Fruit fly (Drosophila melanogaster): Measurements from ENCODE around the gene Clk.

Gene Clk

dm6 chr3L:7815956-7816355 lies 40.6 kb upstream of the Clk start:
- TF ChIP-seq CG8159 (tag; optimal IDR thresholded peaks at IDR 0.05) = no peak
- 0 out of 2 replicates have a peak, but pooled peaks have one; percentile 4 for TF ChIP-seq CG32121 (GFP tag; IDR thresholded peaks at IDR 0.05)

dm6 chr3L:7813422-7813821 lies 38.0 kb upstream of the Clk start:
- TF ChIP-seq CG34367 (tag; optimal IDR thresholded peaks at IDR 0.05) = no peak
- no peak for TF ChIP-seq CG12605 (GFP tag; IDR thresholded peaks at IDR 0.05)
- TF ChIP-seq D1 (tag; optimal IDR thresholded peaks at IDR 0.05) = peak; percentile 58
- no peak for TF ChIP-seq CG13204 (GFP tag; optimal IDR thresholded peaks at IDR 0.05)

- TF ChIP-seq CG8301 (tag; optimal IDR thresholded peaks at IDR 0.05) (no peak), CG4496 (GFP tag; IDR thresholded peaks at IDR 0.05) (no peak)
These were observed 36.2 kb upstream of the Clk start for dm6 chr3L:7811594-7811993.

- TF ChIP-seq gl (tag; optimal IDR thresholded peaks at IDR 0.05) (no peak), CG8159 (tag; optimal IDR thresholded peaks at IDR 0.05) (no peak), CG14655 (GFP tag; optimal IDR thresholded peaks at IDR 0.05) (no peak)
These were observed 35.5 kb upstream of the Clk start for dm6 chr3L:7810924-7811323.

dm6 chr3L:7810426-7810825 lies 35.0 kb upstream of the Clk start:
- TF ChIP-seq CG8301 (tag; optimal IDR thresholded peaks at IDR 0.05) (no peak), fd96Ca (GFP tag; IDR thresholded peaks at IDR 0.05) (no peak), Ets98B (GFP tag; IDR thresholded peaks at IDR 0.05) (no peak), CG32121 (GFP tag; IDR thresholded peaks at IDR 0.05) (no peak), D1 (tag; optimal IDR thresholded peaks at IDR 0.05) (no peak), CG10348 (GFP tag; IDR thresholded peaks at IDR 0.05) (no peak), CG4496 (GFP tag; IDR thresholded peaks at IDR 0.05) (no peak), CG12605 (GFP tag; IDR thresholded peaks at IDR 0.05) (no peak), Pif1B (GFP tag; optimal IDR thresholded peaks at IDR 0.05) (no peak), CG34367 (tag; optimal IDR thresholded peaks at IDR 0.05) (no peak), Snoo (tag; optimal IDR thresholded peaks at IDR 0.05) (no peak), CG8159 (tag; optimal IDR thresholded peaks at IDR 0.05) (no peak), EcR (GFP tag; optimal IDR thresholded peaks at IDR 0.05) (no peak)

- TF ChIP-seq CG17806 (tag; optimal IDR thresholded peaks at IDR 0.05) = peak; percentile 78
- peak; percentile 93 for TF ChIP-seq Ets98B (GFP tag; IDR thresholded peaks at IDR 0.05)
- peak; percentile 93 for TF ChIP-seq CG12605 (GFP tag; IDR thresholded peaks at IDR 0.05)
- peak; percentile 88 for TF ChIP-seq CG15710 (tag; optimal IDR thresholded peaks at IDR 0.05)
- TF ChIP-seq CG8301 (tag; optimal IDR thresholded peaks at IDR 0.05) = peak; percentile 77
- peak; percentile 82 for TF ChIP-seq CG8159 (tag; optimal IDR thresholded peaks at IDR 0.05)
- TF ChIP-seq EcR (GFP tag; optimal IDR thresholded peaks at IDR 0.05) = peak; percentile 78
- TF ChIP-seq CG34367 (tag; optimal IDR thresholded peaks at IDR 0.05) = peak; percentile 88
- TF ChIP-seq CG13204 (GFP tag; optimal IDR thresholded peaks at IDR 0.05) = peak; percentile 88
- no peak; the same call in 1 of the 3 replicates for TF ChIP-seq fd96Ca (GFP tag; IDR thresholded peaks at IDR 0.05)
- TF ChIP-seq Snoo (tag; optimal IDR thresholded peaks at IDR 0.05) = peak; percentile 80
- peak; percentile 88 for TF ChIP-seq gl (tag; optimal IDR thresholded peaks at IDR 0.05)
- peak; percentile 86 for TF ChIP-seq CG14655 (GFP tag; optimal IDR thresholded peaks at IDR 0.05)
- TF ChIP-seq CG10348 (GFP tag; IDR thresholded peaks at IDR 0.05) = no peak
- peak; percentile 90 for TF ChIP-seq rn (GFP tag; IDR thresholded peaks at IDR 0.05)
- TF ChIP-seq CG4496 (GFP tag; IDR thresholded peaks at IDR 0.05) = peak; percentile 93
- peak; percentile 93 for TF ChIP-seq CG32121 (GFP tag; IDR thresholded peaks at IDR 0.05)
- peak; percentile 84 for TF ChIP-seq D1 (tag; optimal IDR thresholded peaks at IDR 0.05)
- TF ChIP-seq CG9948 (tag; optimal IDR thresholded peaks at IDR 0.05) = peak; percentile 74
- TF ChIP-seq Pif1B (GFP tag; optimal IDR thresholded peaks at IDR 0.05) = peak; percentile 85
- TF ChIP-seq Pif1A (GFP tag; optimal IDR thresholded peaks at IDR 0.05) = peak; percentile 88
These were observed 34.1 kb upstream of the Clk start, which contains the start of gene CG32369 for dm6 chr3L:7809289-7810099. Gene CG32369 (minus strand): TSS chr3L:7809825.

- TF ChIP-seq CG15710 (tag; optimal IDR thresholded peaks at IDR 0.05) (no peak), Snoo (tag; optimal IDR thresholded peaks at IDR 0.05) (no peak), CG34367 (tag; optimal IDR thresholded peaks at IDR 0.05) (no peak), CG32121 (GFP tag; IDR thresholded peaks at IDR 0.05) (peak; percentile 38; the same call in 1 of the 2 replicates), CG10348 (GFP tag; IDR thresholded peaks at IDR 0.05) (no peak), CG8159 (tag; optimal IDR thresholded peaks at IDR 0.05) (no peak), CG14655 (GFP tag; optimal IDR thresholded peaks at IDR 0.05) (no peak), Pif1B (GFP tag; optimal IDR thresholded peaks at IDR 0.05) (no peak), EcR (GFP tag; optimal IDR thresholded peaks at IDR 0.05) (peak; percentile 62), CG12605 (GFP tag; IDR thresholded peaks at IDR 0.05) (peak; percentile 68; the same call in 1 of the 2 replicates), CG8301 (tag; optimal IDR thresholded peaks at IDR 0.05) (no peak), fd96Ca (GFP tag; IDR thresholded peaks at IDR 0.05) (peak; percentile 53; the same call in 1 of the 3 replicates), gl (tag; optimal IDR thresholded peaks at IDR 0.05) (peak; percentile 7), Ets98B (GFP tag; IDR thresholded peaks at IDR 0.05) (peak; percentile 45; the same call in 1 of the 2 replicates), D1 (tag; optimal IDR thresholded peaks at IDR 0.05) (no peak), rn (GFP tag; IDR thresholded peaks at IDR 0.05) (no peak), CG13204 (GFP tag; optimal IDR thresholded peaks at IDR 0.05) (no peak), CG9948 (tag; optimal IDR thresholded peaks at IDR 0.05) (no peak), CG17806 (tag; optimal IDR thresholded peaks at IDR 0.05) (no peak), CG4496 (GFP tag; IDR thresholded peaks at IDR 0.05) (peak; percentile 47; the same call in 1 of the 3 replicates)
These were observed 33.2 kb upstream of the Clk start for dm6 chr3L:7808491-7809162.

All from whole organism, pupa.